Worm (Caenorhabditis elegans): ENCODE results near the gene F54D5.7.

Gene F54D5.7

DNA sequence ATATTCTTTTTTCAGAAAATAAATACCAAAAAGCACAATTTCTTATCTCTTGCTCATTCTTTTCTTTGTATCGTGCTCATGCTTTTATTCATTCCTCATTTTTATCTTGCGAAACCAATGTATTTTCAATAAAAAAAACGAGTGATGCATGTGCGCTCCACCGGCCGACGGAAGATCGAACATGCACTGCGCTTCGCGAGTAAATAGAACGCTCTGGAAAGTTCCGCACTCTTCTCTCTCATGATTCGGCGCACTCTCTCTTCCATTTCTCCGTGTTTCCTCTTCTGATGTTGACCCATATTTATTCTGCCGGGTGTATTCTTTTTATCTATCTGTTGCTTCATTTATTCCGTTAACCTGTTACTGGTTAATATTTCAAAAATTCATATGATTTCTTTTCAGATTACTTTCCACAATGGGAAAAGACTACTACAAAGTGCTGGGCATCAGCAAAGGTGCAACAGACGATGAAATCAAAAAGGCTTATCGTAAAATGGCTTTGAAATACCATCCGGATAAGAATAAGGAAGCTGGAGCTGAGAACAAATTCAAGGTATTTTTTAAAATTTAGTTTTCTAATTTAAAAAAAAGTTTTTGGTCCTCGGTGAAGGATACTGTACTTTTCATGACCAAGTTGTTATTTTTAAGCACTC lies 1.9 kb upstream of the F54D5.7 start, which contains the start of gene dnj-13 (continued):
- TF ChIP-seq ceh-79 (tag; optimal IDR thresholded peaks at IDR 0.05) (peak; percentile 98), F57A8.1 (GFP tag; optimal IDR thresholded peaks at IDR 0.05) (peak; percentile 5), madf-10 (tag; optimal IDR thresholded peaks at IDR 0.05) (peak; percentile 77), D2030.7 (GFP tag; IDR thresholded peaks at IDR 0.05) (peak; percentile 92), rcor-1 (GFP tag; IDR thresholded peaks at IDR 0.05) (peak; percentile 94), lir-1 (GFP tag; conservative IDR thresholded peaks at IDR 0.05) (peak; percentile 91), snpc-1.3 (tag; optimal IDR thresholded peaks at IDR 0.05; ENCODE audit: insufficient read depth) (peak; percentile 67), sptf-2 (GFP tag; optimal IDR thresholded peaks at IDR 0.05) (no peak), nhr-27 (tag; optimal IDR thresholded peaks at IDR 0.05) (peak; percentile 93), bed-2 (GFP tag; IDR thresholded peaks at IDR 0.05) (peak; percentile 43; the same call in 1 of the 2 replicates), zim-3 (tag; optimal IDR thresholded peaks at IDR 0.05) (peak; percentile 89), ceh-27 (GFP tag; optimal IDR thresholded peaks at IDR 0.05) (peak; percentile 97), Y79H2A.3 (GFP tag; conservative IDR thresholded peaks at IDR 0.05) (peak; percentile 85), F23B12.7 (tag; optimal IDR thresholded peaks at IDR 0.05; ENCODE audit: insufficient read depth) (peak; percentile 87), tlf-1 (GFP tag; optimal IDR thresholded peaks at IDR 0.05) (peak; percentile 96), atf-7 (tag; optimal IDR thresholded peaks at IDR 0.05) (peak; percentile 96), pbrm-1 (GFP tag; IDR thresholded peaks at IDR 0.05) (peak; percentile 98), let-607 (tag; optimal IDR thresholded peaks at IDR 0.05) (peak; percentile 72 to 86), sea-2 (GFP tag; IDR thresholded peaks at IDR 0.05) (peak; percentile 88), lsl-1 (GFP tag; optimal IDR thresholded peaks at IDR 0.05) (peak; percentile 70), mes-4 (tag; optimal IDR thresholded peaks at IDR 0.05) (no peak), let-526 (GFP tag; IDR thresholded peaks at IDR 0.05) (peak; percentile 98), Y53G8AR.9 (GFP tag; conservative IDR thresholded peaks at IDR 0.05) (peak; percentile 98), xnd-1 (tag; optimal IDR thresholded peaks at IDR 0.05) (no peak), snpc-3.4 (tag; optimal IDR thresholded peaks at IDR 0.05) (peak; percentile 74), F52B5.7 (tag; optimal IDR thresholded peaks at IDR 0.05) (peak; percentile 95), B0336.3 (GFP tag; IDR thresholded peaks at IDR 0.05) (peak; percentile 97), Y67H2A.10 (GFP tag; conservative IDR thresholded peaks at IDR 0.05) (peak; percentile 95), dpl-1 (GFP tag; optimal IDR thresholded peaks at IDR 0.05) (peak; percentile 6), ztf-26 (tag; optimal IDR thresholded peaks at IDR 0.05) (peak; percentile 96), C17E4.6 (GFP tag; IDR thresholded peaks at IDR 0.05) (peak; percentile 94), dox-1 (GFP tag; IDR thresholded peaks at IDR 0.05) (peak; percentile 97), ZK185.1 (tag; optimal IDR thresholded peaks at IDR 0.05; ENCODE audit: poor library complexity, severe bottlenecking) (peak; percentile 96), tbp1 (GFP tag; optimal IDR thresholded peaks at IDR 0.05) (peak; percentile 76), gei-17 (GFP tag; optimal IDR thresholded peaks at IDR 0.05) (peak; percentile 86), attf-5 (GFP tag; optimal IDR thresholded peaks at IDR 0.05) (peak; percentile 85), ama-1 (optimal IDR thresholded peaks at IDR 0.05) (peak; percentile 70), ama-1 (GFP tag; optimal IDR thresholded peaks at IDR 0.05) (peak in 1 of 2 experiments; percentile 28), F37B4.10 (GFP tag; IDR thresholded peaks at IDR 0.05) (0 out of 2 replicates have a peak, but pooled peaks have one; percentile 14), rec-8 (tag; optimal IDR thresholded peaks at IDR 0.05) (no peak), F33H1.4 (GFP tag; IDR thresholded peaks at IDR 0.05) (peak; percentile 83), snpc-4 (GFP tag; optimal IDR thresholded peaks at IDR 0.05) (peak; percentile 24), snpc-4 (tag; optimal IDR thresholded peaks at IDR 0.05) (peak in 3 of 4 experiments; percentile 53 to 82 (median 74)), madf-8 (GFP tag; conservative IDR thresholded peaks at IDR 0.05) (peak; percentile 77), sdz-38 (tag; optimal IDR thresholded peaks at IDR 0.05) (no peak), hlh-12 (tag; optimal IDR thresholded peaks at IDR 0.05) (no peak), nhr-179 (tag; optimal IDR thresholded peaks at IDR 0.05) (no peak)
